Fruit fly (Drosophila melanogaster): ENCODE measurements around the gene Jwa.

dm6 chr2L:18737239-18737638, 31.7 kb upstream of the Jwa start:
- no peak for TF ChIP-seq Sin3A (optimal IDR thresholded peaks at IDR 0.05)
- no peak for TF ChIP-seq insv (optimal IDR thresholded peaks at IDR 0.05)
- TF ChIP-seq Myc (optimal IDR thresholded peaks at IDR 0.05), result no peak
- no peak for TF ChIP-seq psq (optimal IDR thresholded peaks at IDR 0.05)
- TF ChIP-seq ttk (optimal IDR thresholded peaks at IDR 0.05), result no peak
- TF ChIP-seq h (optimal IDR thresholded peaks at IDR 0.05), result no peak
